Worm (Caenorhabditis elegans): ENCODE results near the gene ZK512.1.

DNA sequence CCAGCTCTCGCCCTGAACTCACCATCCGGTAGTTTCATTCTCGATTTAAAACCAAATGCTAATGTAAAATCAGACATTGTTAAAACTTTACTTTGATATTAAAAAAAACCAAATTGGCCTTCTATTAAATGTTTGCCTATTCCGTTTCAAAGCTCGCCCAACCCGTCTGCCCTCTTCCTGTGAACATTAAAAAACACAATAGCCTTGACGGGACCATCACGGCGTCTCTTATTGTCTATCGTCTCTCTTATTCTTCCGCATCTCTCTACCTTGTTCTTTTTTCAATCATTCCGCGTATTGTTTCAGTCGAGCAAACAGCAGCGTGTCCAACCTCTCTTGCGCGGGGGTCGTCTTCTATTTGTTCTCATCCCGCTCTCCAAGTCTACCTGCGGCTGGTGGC is at the start of gene ZK512.1:
- TF ChIP-seq zip-8 (tag; optimal IDR thresholded peaks at IDR 0.05) (no peak), cnd-1 (tag; optimal IDR thresholded peaks at IDR 0.05) (peak; percentile 4)
